Fruit fly (Drosophila melanogaster) whole organism, embryonic: ENCODE data around the gene Nmt.

Source experiments
- Ada2b ChIP-seq: fragments of 200-800 bp; sonication (Bioruptor generic); IDR thresholded peaks from 2 replicates; pipeline ENCODE4 v1.3.6; 2022; ENCODE audit warnings: missing biosample characterization, missing genetic modification characterization
- CG10321 ChIP-seq: fragments of 200-800 bp; sonication (Bioruptor generic); IDR thresholded peaks from 2 replicates; pipeline ENCODE4 v1.3.6; 2022; ENCODE audit warnings: missing biosample characterization, missing genetic modification characterization
- CG13296 ChIP-seq: fragments of 200-800 bp; sonication (Bioruptor generic); optimal IDR thresholded peaks from 3 replicates; lab custom pipeline; 2018; ENCODE audit warnings: missing biosample characterization, mild to moderate bottlenecking, missing genetic modification characterization
- CG16863 ChIP-seq: fragments of 200-800 bp; sonication (Bioruptor generic); optimal IDR thresholded peaks from 3 replicates; lab custom pipeline; 2016; ENCODE audit warnings: missing biosample characterization, missing genetic modification characterization
- CG17328 ChIP-seq: fragments of 200-800 bp; sonication (Bioruptor generic); IDR thresholded peaks from 2 replicates; pipeline ENCODE4 v1.3.6; 2022; ENCODE audit warnings: missing biosample characterization, missing genetic modification characterization
- CG2678 ChIP-seq: fragments of 200-800 bp; sonication (Bioruptor generic); optimal IDR thresholded peaks from 3 replicates; lab custom pipeline; 2019; ENCODE audit warnings: missing biosample characterization, mild to moderate bottlenecking, missing genetic modification characterization, moderate library complexity
- CG3065 ChIP-seq: fragments of 200-800 bp; sonication (Bioruptor generic); optimal IDR thresholded peaks from 2 replicates; lab custom pipeline; 2016; ENCODE audit warnings: missing biosample characterization, missing genetic modification characterization
- CG33557 ChIP-seq: fragments of 200-800 bp; sonication (Bioruptor generic); optimal IDR thresholded peaks from 2 replicates; lab custom pipeline; 2019; ENCODE audit warnings: missing biosample characterization, mild to moderate bottlenecking, missing genetic modification characterization, moderate library complexity
- CG4282 ChIP-seq: fragments of 200-800 bp; sonication (Bioruptor generic); optimal IDR thresholded peaks from 2 replicates; lab custom pipeline; 2016; ENCODE audit warnings: missing biosample characterization, missing genetic modification characterization
- CG6272 ChIP-seq: fragments of 200-800 bp; sonication (Bioruptor generic); IDR thresholded peaks from 2 replicates; pipeline ENCODE4 v1.3.6; 2022; ENCODE audit warnings: missing biosample characterization, missing genetic modification characterization
- CG9215 ChIP-seq: fragments of 200-800 bp; sonication (Bioruptor generic); IDR thresholded peaks from 2 replicates; pipeline ENCODE4 v1.3.6; 2022; ENCODE audit warnings: missing biosample characterization, missing genetic modification characterization
- Chrac-16 ChIP-seq: fragments of 200-800 bp; sonication (Bioruptor generic); optimal IDR thresholded peaks from 3 replicates; lab custom pipeline; 2016; ENCODE audit warnings: missing biosample characterization, missing genetic modification characterization
- Deaf1 ChIP-seq: fragments of 200-800 bp; optimal IDR thresholded peaks from 3 replicates; lab custom pipeline; 2019; ENCODE audit warnings: missing biosample characterization, mild to moderate bottlenecking, missing genetic modification characterization, moderate library complexity
- Doc2 ChIP-seq: fragments of 200-800 bp; sonication (Bioruptor generic); IDR thresholded peaks from 2 replicates; pipeline ENCODE4 v1.3.6; 2022; ENCODE audit warnings: missing biosample characterization, missing genetic modification characterization
- Elba2 ChIP-seq: fragments of 200-800 bp; sonication (Bioruptor generic); optimal IDR thresholded peaks from 3 replicates; lab custom pipeline; 2016; ENCODE audit warnings: missing biosample characterization, missing genetic modification characterization
- Hey ChIP-seq: fragments of 200-800 bp; sonication (Bioruptor generic); optimal IDR thresholded peaks from 3 replicates; lab custom pipeline; 2018; ENCODE audit warnings: missing biosample characterization, mild to moderate bottlenecking, missing genetic modification characterization
- HmgZ ChIP-seq: fragments of 200-800 bp; sonication (Bioruptor generic); optimal IDR thresholded peaks from 2 replicates; lab custom pipeline; 2018; ENCODE audit warnings: missing biosample characterization, mild to moderate bottlenecking, missing genetic modification characterization
- Hsf ChIP-seq: fragments of 200-800 bp; sonication (Bioruptor generic); optimal IDR thresholded peaks from 3 replicates; lab custom pipeline; 2016; ENCODE audit warnings: missing biosample characterization, missing genetic modification characterization
- NK7.1 ChIP-seq: fragments of 200-800 bp; sonication (Bioruptor generic); optimal IDR thresholded peaks from 3 replicates; lab custom pipeline; 2016; ENCODE audit warnings: missing biosample characterization, missing genetic modification characterization
- Rx ChIP-seq: fragments of 200-800 bp; sonication (Bioruptor generic); IDR thresholded peaks from 2 replicates; pipeline ENCODE4 v1.3.6; 2022; ENCODE audit warnings: missing biosample characterization, missing genetic modification characterization
- Stat92E ChIP-seq, 3 experiments: fragments of >200 bp in 2 of 3; fragments of 200-800 bp in 1 of 3; sonication (Bioruptor generic) in 1 of 3; optimal IDR thresholded peaks; 2 replicates each; lab custom pipeline; 2017 to 2019; ENCODE audit warnings: missing biosample characterization in 3 of 3, missing genetic modification characterization in 3 of 3, mild to moderate bottlenecking in 1 of 3, moderate library complexity in 1 of 3
- Trl ChIP-seq, 3 experiments: fragments of >200 bp in 2 of 3; fragments of 200-800 bp in 1 of 3; sonication (Bioruptor generic) in 1 of 3; optimal IDR thresholded peaks; 2 replicates in 1 of 3; 3 replicates in 2 of 3; lab custom pipeline; 2016 to 2017; ENCODE audit warnings: missing biosample characterization in 1 of 3, missing genetic modification characterization in 1 of 3
- abd-A ChIP-seq: fragments of 200-800 bp; sonication (Bioruptor generic); optimal IDR thresholded peaks from 3 replicates; lab custom pipeline; 2019; ENCODE audit warnings: missing biosample characterization, mild to moderate bottlenecking, missing genetic modification characterization, moderate library complexity
- ash1 ChIP-seq: fragments of 200-800 bp; sonication (Bioruptor generic); optimal IDR thresholded peaks from 2 replicates; lab custom pipeline; 2018; ENCODE audit warnings: missing biosample characterization, mild to moderate bottlenecking, missing genetic modification characterization
- caup ChIP-seq: fragments of 200-800 bp; sonication (Bioruptor generic); optimal IDR thresholded peaks from 3 replicates; lab custom pipeline; 2017; ENCODE audit warnings: missing biosample characterization, mild to moderate bottlenecking, missing genetic modification characterization, moderate library complexity; ENCODE audit not compliant: severe bottlenecking
- chinmo ChIP-seq: fragments of 200-800 bp; sonication (Bioruptor generic); IDR thresholded peaks from 4 replicates; pipeline ENCODE4 v1.3.6; 2022; ENCODE audit warnings: missing biosample characterization, missing genetic modification characterization; ENCODE audit not compliant: partially characterized antibody
- corto ChIP-seq: fragments of 200-800 bp; sonication (Bioruptor generic); optimal IDR thresholded peaks from 2 replicates; lab custom pipeline; 2016; ENCODE audit warnings: missing biosample characterization, mild to moderate bottlenecking, missing genetic modification characterization, moderate library complexity
- cwo ChIP-seq: fragments of 200-800 bp; sonication (Bioruptor generic); optimal IDR thresholded peaks from 3 replicates; lab custom pipeline; 2017; ENCODE audit warnings: missing biosample characterization, missing genetic modification characterization, mild to moderate bottlenecking, moderate library complexity, missing genetic modification reagents
- hbn ChIP-seq: fragments of 200-800 bp; sonication (Bioruptor generic); IDR thresholded peaks from 2 replicates; pipeline ENCODE4 v1.3.6; 2022; ENCODE audit warnings: missing biosample characterization, missing genetic modification characterization; ENCODE audit not compliant: partially characterized antibody
- ken ChIP-seq: fragments of 200-800 bp; sonication (Bioruptor generic); IDR thresholded peaks from 3 replicates; pipeline ENCODE4 v1.3.6; 2022; ENCODE audit warnings: missing biosample characterization, missing genetic modification characterization
- lilli ChIP-seq: fragments of 200-800 bp; sonication (Bioruptor generic); optimal IDR thresholded peaks from 3 replicates; lab custom pipeline; 2016; ENCODE audit warnings: missing biosample characterization, missing genetic modification characterization
- nom ChIP-seq: fragments of 200-800 bp; sonication (Bioruptor generic); optimal IDR thresholded peaks from 2 replicates; lab custom pipeline; 2017; ENCODE audit warnings: missing biosample characterization, missing genetic modification characterization, mild to moderate bottlenecking, moderate library complexity, missing genetic modification reagents
- org-1 ChIP-seq: fragments of 200-800 bp; sonication (Bioruptor generic); optimal IDR thresholded peaks from 2 replicates; lab custom pipeline; 2017; ENCODE audit warnings: missing biosample characterization, missing genetic modification characterization
- pros ChIP-seq: fragments of 200-800 bp; sonication (Bioruptor generic); optimal IDR thresholded peaks from 3 replicates; lab custom pipeline; 2019; ENCODE audit warnings: missing biosample characterization, mild to moderate bottlenecking, missing genetic modification characterization, moderate library complexity
- pum ChIP-seq: fragments of 200-800 bp; sonication (Bioruptor generic); optimal IDR thresholded peaks from 2 replicates; lab custom pipeline; 2016; ENCODE audit warnings: missing biosample characterization, missing genetic modification characterization
- rib ChIP-seq: fragments of 200-800 bp; sonication (Bioruptor generic); IDR thresholded peaks from 2 replicates; pipeline ENCODE4 v1.3.6; 2022; ENCODE audit warnings: missing biosample characterization, missing genetic modification characterization
- slbo ChIP-seq: fragments of 200-800 bp; sonication (Bioruptor generic); IDR thresholded peaks from 2 replicates; pipeline ENCODE4 v1.3.6; 2022; ENCODE audit warnings: missing biosample characterization, missing genetic modification characterization
- sob ChIP-seq: fragments of 200-800 bp; sonication (Bioruptor generic); IDR thresholded peaks from 2 replicates; pipeline ENCODE4 v1.3.6; 2022; ENCODE audit warnings: missing biosample characterization, missing genetic modification characterization
- stc ChIP-seq: fragments of 200-800 bp; sonication (Bioruptor generic); IDR thresholded peaks from 2 replicates; pipeline ENCODE4 v1.3.6; 2022; ENCODE audit warnings: missing biosample characterization, missing genetic modification characterization
- tna ChIP-seq: fragments of 200-800 bp; sonication (Bioruptor generic); IDR thresholded peaks from 2 replicates; pipeline ENCODE4 v1.3.6; 2022; ENCODE audit warnings: missing biosample characterization, missing genetic modification characterization; ENCODE audit not compliant: partially characterized antibody
- toy ChIP-seq: fragments of 200-800 bp; sonication (Bioruptor generic); IDR thresholded peaks from 2 replicates; pipeline ENCODE4 v1.3.6; 2022; ENCODE audit warnings: missing biosample characterization, missing genetic modification characterization
- tx ChIP-seq: fragments of 200-800 bp; sonication (Bioruptor generic); optimal IDR thresholded peaks from 2 replicates; lab custom pipeline; 2016; ENCODE audit warnings: missing biosample characterization, missing genetic modification characterization
- usp ChIP-seq: fragments of >200 bp; optimal IDR thresholded peaks from 2 replicates; lab custom pipeline; 2017; ENCODE audit warnings: missing biosample characterization, missing genetic modification characterization
- vfl ChIP-seq: fragments of 200-800 bp; sonication (Bioruptor generic); optimal IDR thresholded peaks from 2 replicates; lab custom pipeline; 2016; ENCODE audit warnings: missing biosample characterization, missing genetic modification characterization
- yki ChIP-seq: fragments of >200 bp; optimal IDR thresholded peaks from 3 replicates; lab custom pipeline; 2018
- zen2 ChIP-seq: fragments of 200-800 bp; sonication (Bioruptor generic); IDR thresholded peaks from 3 replicates; pipeline ENCODE4 v1.3.6; 2022; ENCODE audit warnings: missing biosample characterization, missing genetic modification characterization; ENCODE audit not compliant: partially characterized antibody

Gene Nmt

DNA sequence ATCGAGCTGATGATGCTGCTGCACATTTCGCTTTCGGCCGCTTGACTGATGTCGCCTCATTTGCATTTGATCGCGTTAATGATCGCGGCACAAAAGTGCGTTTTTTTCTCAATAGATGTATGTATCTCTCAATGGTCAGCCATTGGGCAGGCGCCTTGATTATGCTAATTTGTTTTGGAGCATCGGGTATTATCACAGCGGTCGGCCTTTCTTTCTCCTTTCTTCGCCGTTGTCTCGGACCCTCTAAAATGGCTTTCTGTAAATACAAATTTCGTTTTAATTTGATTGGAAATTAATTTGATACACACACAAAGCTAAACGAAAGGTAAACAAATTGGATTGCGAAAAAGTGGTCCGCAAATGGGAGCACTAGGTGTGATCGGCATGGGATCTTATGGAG is 22.9 kb downstream of the Nmt start (continued):
- TF ChIP-seq tna (GFP tag; lab: Robert Waterston, UW) (no peak), abd-A (tag; lab: Kevin White, UChicago) (peak; percentile 59), Deaf1 (no peak)

DNA sequence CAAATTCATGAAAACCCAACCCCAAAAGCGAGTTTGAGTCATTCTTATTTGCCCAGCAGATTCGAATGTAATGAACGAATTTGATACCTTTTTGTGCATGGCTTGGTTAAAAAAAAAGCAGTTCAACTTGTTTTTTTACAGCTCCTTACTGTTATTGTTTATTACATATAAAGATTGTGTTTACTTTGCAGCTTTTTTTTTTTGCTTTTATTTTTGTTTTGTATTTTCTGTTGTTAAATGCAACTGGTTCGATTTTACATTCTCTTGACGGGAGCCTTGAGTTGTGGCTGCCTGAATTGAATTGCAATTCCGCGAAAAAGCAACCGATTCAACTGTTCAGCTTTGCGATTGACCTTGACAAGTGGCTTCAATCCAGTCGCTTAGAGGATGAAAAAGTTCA is 23.7 kb downstream of the Nmt start:
- no peak for TF ChIP-seq toy
- peak; percentile 62 for TF ChIP-seq nom (GFP tag; lab: Kevin White, UChicago)

DNA sequence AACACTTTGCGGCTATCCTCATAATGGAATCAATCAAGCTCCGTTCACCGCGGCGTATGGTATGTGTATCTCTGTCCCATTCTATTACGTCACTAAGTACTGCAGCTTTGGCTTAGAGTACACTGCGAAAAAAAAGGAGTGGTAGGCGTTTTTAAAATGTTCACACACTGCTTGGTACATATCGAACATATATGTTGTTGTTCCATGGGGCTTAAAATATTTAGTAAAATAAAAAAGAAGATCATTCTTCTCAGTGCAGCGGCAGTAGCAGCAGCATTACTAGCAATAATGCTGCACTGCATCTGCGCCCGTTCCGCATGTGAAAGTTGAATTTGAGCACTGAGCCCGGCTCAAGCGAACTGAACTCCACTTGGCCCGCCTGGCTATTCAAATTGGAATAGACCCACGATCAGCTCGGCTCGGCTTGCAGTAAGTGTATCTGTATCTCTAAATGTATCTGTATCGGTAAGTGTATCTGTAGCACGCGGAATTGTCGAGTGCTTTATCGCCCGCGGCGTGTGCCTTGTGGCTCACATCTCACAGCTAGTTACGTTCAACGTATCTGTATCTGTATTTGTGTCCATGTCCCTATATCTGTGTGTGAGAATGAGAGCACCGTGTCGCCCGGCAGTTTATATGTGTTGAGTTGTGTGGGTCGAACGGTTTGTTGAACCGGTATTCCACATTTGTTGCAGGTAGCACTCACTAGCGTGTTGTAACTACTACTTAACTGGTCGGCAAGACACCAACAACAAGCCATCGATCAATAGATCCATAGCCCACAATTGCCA is 24.8 kb downstream of the Nmt start:
- TF ChIP-seq vfl (GFP tag; lab: Kevin White, UChicago) (no peak), CG6272 (no peak), org-1 (GFP tag; lab: Kevin White, UChicago) (peak; percentile 15), Ada2b (GFP tag; lab: Robert Waterston, UW) (peak; percentile 50), CG4282 (GFP tag; lab: Kevin White, UChicago) (no peak), usp (GFP tag; lab: Kevin White, UChicago) (no peak), Elba2 (GFP tag; lab: Kevin White, UChicago) (no peak), pros (GFP tag; lab: Kevin White, UChicago) (no peak), ken (GFP tag; lab: Robert Waterston, UW) (peak; percentile 67), ash1 (GFP tag; lab: Kevin White, UChicago) (no peak), Hsf (GFP tag; lab: Kevin White, UChicago) (peak; percentile 44), sob (GFP tag; lab: Robert Waterston, UW) (peak; percentile 46; the same call in 1 of the 2 replicates), CG33557 (GFP tag; lab: Kevin White, UChicago) (no peak), CG3065 (GFP tag; lab: Kevin White, UChicago) (no peak), CG10321 (GFP tag; lab: Robert Waterston, UW) (no peak), rib (no peak), caup (no peak), corto (GFP tag; lab: Kevin White, UChicago) (no peak), Rx (GFP tag; lab: Robert Waterston, UW) (peak; percentile 58), HmgZ (tag; lab: Kevin White, UChicago) (no peak), zen2 (GFP tag; lab: Robert Waterston, UW) (no peak), Trl (optimal IDR thresholded peaks at IDR 0.05; lab: Kevin White, UChicago) (no peak), Trl (GFP tag; optimal IDR thresholded peaks at IDR 0.05; lab: Kevin White, UChicago) (no peak), stc (peak; percentile 60), slbo (GFP tag; lab: Robert Waterston, UW) (peak; percentile 51), pum (peak; percentile 54), hbn (GFP tag; lab: Robert Waterston, UW) (no peak), CG16863 (GFP tag; lab: Kevin White, UChicago) (peak; percentile 37), CG2678 (tag; lab: Kevin White, UChicago) (peak; percentile 67), Doc2 (GFP tag; lab: Robert Waterston, UW) (no peak), Hey (tag; lab: Kevin White, UChicago) (no peak), Stat92E (GFP tag; optimal IDR thresholded peaks at IDR 0.05; lab: Kevin White, UChicago) (no peak), tx (no peak), yki (lab: Kevin White, UChicago) (no peak), Chrac-16 (GFP tag; lab: Kevin White, UChicago) (peak; percentile 4), NK7.1 (no peak), CG13296 (GFP tag; lab: Kevin White, UChicago) (peak; percentile 10), cwo (GFP tag; lab: Kevin White, UChicago) (peak; percentile 7), lilli (GFP tag; lab: Kevin White, UChicago) (peak; percentile 8), CG17328 (GFP tag; lab: Robert Waterston, UW) (peak; percentile 63), CG9215 (GFP tag; lab: Robert Waterston, UW) (no peak), chinmo (GFP tag; lab: Robert Waterston, UW) (0 out of 4 replicates have a peak, but pooled peaks have one; percentile 48)
